Fruit fly (Drosophila melanogaster) whole organism, wandering third instar larva: ENCODE data around the gene CG12402.

Source experiments
- GATAd ChIP-seq: sonication (Bioruptor generic); optimal IDR thresholded peaks from 2 replicates; lab custom pipeline; 2016; ENCODE audit warnings: missing biosample characterization, missing genetic modification characterization
- HLH106 ChIP-seq: fragments of 200-800 bp; optimal IDR thresholded peaks from 3 replicates; lab custom pipeline; 2019; ENCODE audit warnings: missing biosample characterization, mild to moderate bottlenecking, missing genetic modification characterization, moderate library complexity
- Hr83 ChIP-seq: fragments of 200-300 bp; sonication (Bioruptor generic); optimal IDR thresholded peaks from 2 replicates; lab custom pipeline; 2016; ENCODE audit warnings: missing biosample characterization, mild to moderate bottlenecking, missing genetic modification characterization, moderate library complexity; ENCODE audit not compliant: poor library complexity, severe bottlenecking
- Myc ChIP-seq: fragments of >200 bp; optimal IDR thresholded peaks from 2 replicates; lab custom pipeline; 2017
- N ChIP-seq: fragments of >200 bp; optimal IDR thresholded peaks from 2 replicates; lab custom pipeline; 2018; ENCODE audit warnings: missing biosample characterization, missing external identifiers, missing genetic modification characterization
- foxo ChIP-seq, 2 experiments: fragments of 200-800 bp; sonication (Bioruptor generic); optimal IDR thresholded peaks; 2 replicates in 1 of 2; 3 replicates in 1 of 2; lab custom pipeline; 2016 to 2017; ENCODE audit warnings: missing biosample characterization in 2 of 2, missing genetic modification characterization in 2 of 2
- jim ChIP-seq: fragments of 175-275, 200-325 bp; sonication (Bioruptor generic); optimal IDR thresholded peaks from 2 replicates; lab custom pipeline; 2016; ENCODE audit warnings: missing biosample characterization, mild to moderate bottlenecking, missing genetic modification characterization
- pan ChIP-seq: fragments of >200 bp; optimal IDR thresholded peaks from 2 replicates; lab custom pipeline; 2017
- psq ChIP-seq: fragments of 200-800 bp; sonication (Bioruptor generic); optimal IDR thresholded peaks from 3 replicates; lab custom pipeline; 2017; ENCODE audit warnings: missing biosample characterization, mild to moderate bottlenecking, missing genetic modification characterization, moderate library complexity
- rgr ChIP-seq: fragments of 200-800 bp; sonication (Bioruptor generic); optimal IDR thresholded peaks from 3 replicates; lab custom pipeline; 2016; ENCODE audit warnings: missing biosample characterization, mild to moderate bottlenecking, missing genetic modification characterization
- tai ChIP-seq: sonication (Bioruptor generic); optimal IDR thresholded peaks from 2 replicates; lab custom pipeline; 2016; ENCODE audit warnings: missing biosample characterization, missing genetic modification characterization

dm6 chr3R:14097980-14098379 is 10.1 kb downstream of the CG12402 start, which contains the start of gene CG9920:
- TF ChIP-seq GATAd (GFP tag; lab: Kevin White, UChicago) (no peak), rgr (GFP tag; lab: Kevin White, UChicago) (no peak), pan (lab: Kevin White, UChicago) (no peak), Hr83 (GFP tag; lab: Kevin White, UChicago) (no peak), psq (GFP tag; lab: Kevin White, UChicago) (no peak), N (GFP tag; lab: Kevin White, UChicago) (no peak), tai (no peak), Myc (lab: Kevin White, UChicago) (no peak), foxo (GFP tag; optimal IDR thresholded peaks at IDR 0.05; lab: Kevin White, UChicago) (no peak), HLH106 (tag; lab: Kevin White, UChicago) (no peak), jim (no peak)
